Worm (Caenorhabditis elegans): ENCODE data around the gene pepm-1.

pepm-1 gene

ce11 chrV:14378986-14379385 lies 50.1 kb downstream of the pepm-1 start, which contains the start of gene npr-43:
Gene npr-43, minus strand, starts transcription at chrV:14379086.
- TF ChIP-seq elt-3 (tag; optimal IDR thresholded peaks at IDR 0.05) (no peak), mep-1 (tag; optimal IDR thresholded peaks at IDR 0.05) (no peak), sox-4 (tag; optimal IDR thresholded peaks at IDR 0.05) (no peak), C34B4.2 (tag; optimal IDR thresholded peaks at IDR 0.05) (no peak), vab-15 (tag; optimal IDR thresholded peaks at IDR 0.05) (no peak), mef-2 (tag; optimal IDR thresholded peaks at IDR 0.05) (no peak), lin-14 (GFP tag; optimal IDR thresholded peaks at IDR 0.05) (no peak), dsc-1 (tag; optimal IDR thresholded peaks at IDR 0.05) (no peak), isw-1 (GFP tag; IDR thresholded peaks at IDR 0.05) (no peak), snpc-4 (tag; optimal IDR thresholded peaks at IDR 0.05) (no peak), fkh-8 (tag; optimal IDR thresholded peaks at IDR 0.05) (no peak), ces-1 (GFP tag; optimal IDR thresholded peaks at IDR 0.05) (no peak), alr-1 (tag; optimal IDR thresholded peaks at IDR 0.05; ENCODE audit: borderline replicate concordance) (no peak), ets-5 (GFP tag; IDR thresholded peaks at IDR 0.05) (no peak), efl-1 (optimal IDR thresholded peaks at IDR 0.05) (no peak), efl-1 (GFP tag; optimal IDR thresholded peaks at IDR 0.05 in 1 of 2) (no peak), lin-15B (tag; optimal IDR thresholded peaks at IDR 0.05) (no peak), swsn-7 (tag; optimal IDR thresholded peaks at IDR 0.05) (no peak), tbx-2 (tag; optimal IDR thresholded peaks at IDR 0.05) (no peak)
